Fruit fly (Drosophila melanogaster) whole organism: Measurements from ENCODE around the gene Dr.

Source experiments
- pan ChIP-seq: fragments of >200 bp; optimal IDR thresholded peaks from 2 replicates; lab custom pipeline; 2017
- usp ChIP-seq: fragments of >200 bp; optimal IDR thresholded peaks from 2 replicates; lab custom pipeline; 2017; ENCODE audit warnings: missing biosample characterization, missing genetic modification characterization, mixed read lengths

- TF ChIP-seq pan (lab: Kevin White, UChicago) (no peak), usp (GFP tag; lab: Kevin White, UChicago) (no peak)
Observed at dm6 chr3R:29589662-29590061, 33.5 kb downstream of the Dr start, which contains the start of gene CG11470.
